Worm (Caenorhabditis elegans) whole organism, young adult: Measurements from ENCODE around the gene arx-2.

Source experiments
- B0261.1 ChIP-seq: sonication (generic microtip); optimal IDR thresholded peaks from 2 replicates; lab custom pipeline; 2016; ENCODE audit warnings: mild to moderate bottlenecking, missing genetic modification characterization, moderate library complexity, missing compliant biosample characterization
- D2030.7 ChIP-seq: fragments of 200-800 bp; sonication (Bioruptor generic); IDR thresholded peaks from 2 replicates; pipeline ENCODE4 v1.3.6; 2022; ENCODE audit warnings: missing genetic modification reagents, missing genetic modification characterization, missing compliant biosample characterization
- F23B12.7 ChIP-seq: sonication (generic microtip); optimal IDR thresholded peaks from 2 replicates; lab custom pipeline; 2017; ENCODE audit warnings: missing genetic modification characterization, mild to moderate bottlenecking, missing compliant biosample characterization, antibody characterized with exemption, moderate library complexity; ENCODE audit not compliant: insufficient read depth
- F33H1.4 ChIP-seq: fragments of 200-800 bp; sonication (Bioruptor generic); IDR thresholded peaks from 2 replicates; pipeline ENCODE4 v1.3.6; 2022; ENCODE audit warnings: missing genetic modification reagents, missing genetic modification characterization, missing compliant biosample characterization
- F37B4.10 ChIP-seq: fragments of 200-800 bp; sonication (Bioruptor generic); IDR thresholded peaks from 2 replicates; pipeline ENCODE4 v1.3.6; 2022; ENCODE audit warnings: missing genetic modification characterization, missing compliant biosample characterization
- F39B2.1 ChIP-seq: fragments of 200-800 bp; sonication (Bioruptor generic); IDR thresholded peaks from 2 replicates; pipeline ENCODE4 v1.3.6; 2022; ENCODE audit warnings: missing genetic modification reagents, missing genetic modification characterization, missing compliant biosample characterization
- K11D2.4 ChIP-seq: fragments of 200-800 bp; sonication (Bioruptor generic); IDR thresholded peaks from 2 replicates; pipeline ENCODE4 v1.3.6; 2022; ENCODE audit warnings: missing genetic modification reagents, missing genetic modification characterization, missing compliant biosample characterization
- T07F8.4 ChIP-seq: sonication (generic microtip); optimal IDR thresholded peaks from 2 replicates; lab custom pipeline; 2016; ENCODE audit warnings: mild to moderate bottlenecking, missing genetic modification characterization, moderate library complexity, missing compliant biosample characterization
- Y53G8AR.9 ChIP-seq: fragments of 200-800 bp; sonication (Bioruptor generic); conservative IDR thresholded peaks from 2 replicates; pipeline ENCODE4 v1.3.6; 2022; ENCODE audit warnings: missing genetic modification reagents, missing genetic modification characterization, missing compliant biosample characterization
- ZK185.1 ChIP-seq: sonication (generic microtip); optimal IDR thresholded peaks from 2 replicates; lab custom pipeline; 2016; ENCODE audit warnings: mild to moderate bottlenecking, missing genetic modification characterization, missing compliant biosample characterization; ENCODE audit not compliant: poor library complexity, severe bottlenecking
- ama-1 ChIP-seq, 3 experiments: fragments of 150-350 bp in 1 of 3; sonication (generic microtip) in 2 of 3; optimal IDR thresholded peaks; 2 replicates each; lab custom pipeline; 2014 to 2018; ENCODE audit warnings: missing biosample characterization in 2 of 3, missing genetic modification characterization in 2 of 3, missing genetic modification reagents in 2 of 3
- attf-5 ChIP-seq: fragments of 200-800 bp; sonication (Bioruptor generic); optimal IDR thresholded peaks from 2 replicates; lab custom pipeline; 2018; ENCODE audit warnings: mild to moderate bottlenecking, missing genetic modification characterization, missing compliant biosample characterization
- attf-6 ChIP-seq: fragments of 200-800 bp; sonication (Bioruptor generic); IDR thresholded peaks from 2 replicates; pipeline ENCODE4 v1.3.6; 2022; ENCODE audit warnings: missing genetic modification reagents, missing genetic modification characterization, missing compliant biosample characterization
- bed-2 ChIP-seq: fragments of 200-800 bp; sonication (Bioruptor generic); IDR thresholded peaks from 2 replicates; pipeline ENCODE4 v1.3.6; 2022; ENCODE audit warnings: missing genetic modification reagents, missing genetic modification characterization, missing compliant biosample characterization
- ccch-3 ChIP-seq: fragments of 200-800 bp; sonication (Bioruptor generic); optimal IDR thresholded peaks from 2 replicates; lab custom pipeline; 2018; ENCODE audit warnings: mild to moderate bottlenecking, missing genetic modification characterization, missing compliant biosample characterization
- ceh-27 ChIP-seq: fragments of 200-800 bp; sonication (Bioruptor generic); optimal IDR thresholded peaks from 2 replicates; lab custom pipeline; 2018; ENCODE audit warnings: mild to moderate bottlenecking, missing genetic modification characterization, moderate library complexity, missing compliant biosample characterization
- ceh-40 ChIP-seq: fragments of 200-800 bp; sonication (Bioruptor generic); IDR thresholded peaks from 2 replicates; pipeline ENCODE4 v1.3.6; 2022; ENCODE audit warnings: missing genetic modification characterization, missing compliant biosample characterization
- ceh-91 ChIP-seq: fragments of 200-800 bp; sonication (Bioruptor generic); IDR thresholded peaks from 2 replicates; pipeline ENCODE4 v1.3.6; 2022; ENCODE audit warnings: missing genetic modification reagents, missing genetic modification characterization, missing compliant biosample characterization
- dox-1 ChIP-seq: fragments of 200-800 bp; sonication (Bioruptor generic); IDR thresholded peaks from 2 replicates; pipeline ENCODE4 v1.3.6; 2022; ENCODE audit warnings: missing genetic modification reagents, missing genetic modification characterization, missing compliant biosample characterization
- efl-1 ChIP-seq: fragments of 150-350 bp; optimal IDR thresholded peaks from 2 replicates; lab custom pipeline; 2014; ENCODE audit warnings: missing biosample characterization, missing genetic modification reagents, missing genetic modification characterization
- hlh-12 ChIP-seq: sonication (generic microtip); optimal IDR thresholded peaks from 2 replicates; lab custom pipeline; 2016; ENCODE audit warnings: missing genetic modification characterization, missing compliant biosample characterization
- hmg-1.2 ChIP-seq: fragments of 200-800 bp; sonication (Bioruptor generic); IDR thresholded peaks from 2 replicates; pipeline ENCODE4 v1.3.6; 2022; ENCODE audit warnings: missing genetic modification reagents, missing genetic modification characterization, missing compliant biosample characterization
- hmg-20 ChIP-seq: fragments of 200-800 bp; sonication (Bioruptor generic); IDR thresholded peaks from 2 replicates; pipeline ENCODE4 v1.3.6; 2022; ENCODE audit warnings: missing genetic modification reagents, missing genetic modification characterization, missing compliant biosample characterization
- lag-1 ChIP-seq: fragments of 200-800 bp; sonication (Bioruptor generic); IDR thresholded peaks from 2 replicates; pipeline ENCODE4 v1.3.6; 2022; ENCODE audit warnings: missing genetic modification reagents, missing genetic modification characterization, missing compliant biosample characterization
- let-607 ChIP-seq, 2 experiments: fragments of 200-800 bp in 1 of 2; sonication (Bioruptor generic) in 1 of 2; sonication (generic microtip) in 1 of 2; optimal IDR thresholded peaks; 2 replicates each; lab custom pipeline; 2016 to 2018; ENCODE audit warnings: mild to moderate bottlenecking in 2 of 2, missing compliant biosample characterization in 2 of 2, missing genetic modification characterization in 2 of 2, moderate library complexity in 2 of 2, missing genotype in 1 of 2
- lin-54 ChIP-seq: fragments of 200-800 bp; sonication (Bioruptor generic); optimal IDR thresholded peaks from 2 replicates; lab custom pipeline; 2018; ENCODE audit warnings: mild to moderate bottlenecking, missing genetic modification characterization, missing compliant biosample characterization
- lir-1 ChIP-seq: fragments of 200-800 bp; sonication (Bioruptor generic); conservative IDR thresholded peaks from 2 replicates; pipeline ENCODE4 v1.3.6; 2022; ENCODE audit warnings: missing genetic modification reagents, missing genetic modification characterization, missing compliant biosample characterization
- lsl-1 ChIP-seq: fragments of 200-800 bp; sonication (Bioruptor generic); optimal IDR thresholded peaks from 2 replicates; lab custom pipeline; 2018; ENCODE audit warnings: mild to moderate bottlenecking, missing genetic modification characterization, moderate library complexity, missing compliant biosample characterization
- lsy-27 ChIP-seq: sonication (generic microtip); optimal IDR thresholded peaks from 2 replicates; lab custom pipeline; 2017; ENCODE audit warnings: missing genetic modification characterization, mild to moderate bottlenecking, missing compliant biosample characterization, antibody characterized with exemption, missing genotype, borderline replicate concordance; ENCODE audit not compliant: insufficient read depth
- madf-10 ChIP-seq: sonication (generic microtip); optimal IDR thresholded peaks from 2 replicates; lab custom pipeline; 2016; ENCODE audit warnings: mild to moderate bottlenecking, missing genetic modification characterization, missing compliant biosample characterization
- madf-6 ChIP-seq: fragments of 200-800 bp; sonication (Bioruptor generic); IDR thresholded peaks from 2 replicates; pipeline ENCODE4 v1.3.6; 2022; ENCODE audit warnings: missing genetic modification reagents, missing genetic modification characterization, missing compliant biosample characterization
- madf-8 ChIP-seq: fragments of 200-800 bp; sonication (Bioruptor generic); conservative IDR thresholded peaks from 2 replicates; pipeline ENCODE4 v1.3.6; 2022; ENCODE audit warnings: missing genetic modification reagents, missing genetic modification characterization, missing compliant biosample characterization
- mxl-1 ChIP-seq: sonication (generic microtip); optimal IDR thresholded peaks from 2 replicates; lab custom pipeline; 2016; ENCODE audit warnings: missing genetic modification characterization, missing compliant biosample characterization
- rcor-1 ChIP-seq: fragments of 200-800 bp; sonication (Bioruptor generic); IDR thresholded peaks from 2 replicates; pipeline ENCODE4 v1.3.6; 2022; ENCODE audit warnings: missing genetic modification reagents, missing genetic modification characterization, missing compliant biosample characterization
- sea-2 ChIP-seq: fragments of 200-800 bp; sonication (Bioruptor generic); IDR thresholded peaks from 2 replicates; pipeline ENCODE4 v1.3.6; 2022; ENCODE audit warnings: missing genetic modification characterization, missing compliant biosample characterization
- snpc-3.4 ChIP-seq: sonication (generic microtip); optimal IDR thresholded peaks from 2 replicates; lab custom pipeline; 2017; ENCODE audit warnings: missing genetic modification characterization, mild to moderate bottlenecking, missing compliant biosample characterization, antibody characterized with exemption, moderate library complexity, missing genotype, missing genetic modification reagents
- snpc-4 ChIP-seq, 5 experiments: fragments of 150-350 bp in 1 of 5; sonication (generic microtip) in 4 of 5; optimal IDR thresholded peaks; 2 replicates each; lab custom pipeline; 2014 to 2018; ENCODE audit warnings: missing genetic modification characterization in 5 of 5, missing biosample characterization in 3 of 5, antibody characterized with exemption in 2 of 5, mild to moderate bottlenecking in 2 of 5, missing compliant biosample characterization in 2 of 5, missing genotype in 2 of 5, moderate library complexity in 2 of 5, missing genetic modification reagents in 1 of 5
- tbp1 ChIP-seq: fragments of 200-800 bp; sonication (Bioruptor generic); optimal IDR thresholded peaks from 2 replicates; lab custom pipeline; 2018; ENCODE audit warnings: mild to moderate bottlenecking, missing genetic modification characterization, missing compliant biosample characterization
- tlf-1 ChIP-seq: fragments of 200-800 bp; sonication (Bioruptor generic); optimal IDR thresholded peaks from 2 replicates; lab custom pipeline; 2018; ENCODE audit warnings: mild to moderate bottlenecking, missing genetic modification characterization, missing compliant biosample characterization
- unc-130 ChIP-seq: sonication (generic microtip); optimal IDR thresholded peaks from 2 replicates; lab custom pipeline; 2016; ENCODE audit warnings: missing genetic modification reagents, missing genetic modification characterization, missing compliant biosample characterization
- unc-62 ChIP-seq: fragments of 150-350 bp; optimal IDR thresholded peaks from 2 replicates; lab custom pipeline; 2014; ENCODE audit warnings: missing biosample characterization, missing genetic modification reagents, missing genetic modification characterization
- ztf-18 ChIP-seq: sonication (generic microtip); optimal IDR thresholded peaks from 2 replicates; lab custom pipeline; 2016; ENCODE audit warnings: missing genotype, mild to moderate bottlenecking, missing genetic modification characterization, missing compliant biosample characterization
- ztf-28 ChIP-seq: fragments of 200-800 bp; sonication (Bioruptor generic); IDR thresholded peaks from 2 replicates; pipeline ENCODE4 v1.3.6; 2022; ENCODE audit warnings: missing genetic modification reagents, missing genetic modification characterization, missing compliant biosample characterization

The arx-2 gene

ce11 chrV:10323537-10323936 is 14.6 kb downstream of the arx-2 start:
- no peak for TF ChIP-seq hlh-12
- no peak for TF ChIP-seq F23B12.7 (tag; lab: Kevin White, UChicago)
- TF ChIP-seq unc-62 (GFP tag; lab: Kevin White, UChicago): no peak
- TF ChIP-seq lin-54 (GFP tag; lab: Kevin White, UChicago): no peak
- no peak for TF ChIP-seq lsy-27 (tag; lab: Kevin White, UChicago)
- TF ChIP-seq ztf-28 (GFP tag; lab: Robert Waterston, UW): no peak
- no peak for TF ChIP-seq Y53G8AR.9 (GFP tag; lab: Robert Waterston, UW)
- no peak for TF ChIP-seq D2030.7 (GFP tag; lab: Robert Waterston, UW)
- TF ChIP-seq snpc-3.4 (tag; lab: Kevin White, UChicago): no peak
- TF ChIP-seq attf-6 (GFP tag; lab: Robert Waterston, UW): no peak
- no peak for TF ChIP-seq lag-1 (GFP tag; lab: Robert Waterston, UW)
- no peak for TF ChIP-seq F37B4.10 (GFP tag; lab: Robert Waterston, UW)
- TF ChIP-seq ama-1 (optimal IDR thresholded peaks at IDR 0.05; lab: Kevin White, UChicago): no peak
- TF ChIP-seq ama-1 (GFP tag; optimal IDR thresholded peaks at IDR 0.05; lab: Kevin White, UChicago): no peak
- no peak for TF ChIP-seq T07F8.4 (tag; lab: Kevin White, UChicago)

- TF ChIP-seq D2030.7 (GFP tag; lab: Robert Waterston, UW) (peak; percentile 31; the same call in 1 of the 2 replicates), ceh-91 (peak; percentile 51; the same call in 1 of the 2 replicates), F33H1.4 (peak; percentile 33; the same call in 1 of the 2 replicates), ztf-28 (GFP tag; lab: Robert Waterston, UW) (no peak), B0261.1 (tag; lab: Kevin White, UChicago) (no peak), sea-2 (no peak), rcor-1 (GFP tag; lab: Robert Waterston, UW) (peak; percentile 50; the same call in 1 of the 2 replicates), hmg-20 (GFP tag; lab: Robert Waterston, UW) (0 out of 2 replicates have a peak, but pooled peaks have one; percentile 62), tbp1 (GFP tag; lab: Kevin White, UChicago) (peak; percentile 20), K11D2.4 (GFP tag; lab: Robert Waterston, UW) (0 out of 2 replicates have a peak, but pooled peaks have one; percentile 46), F39B2.1 (GFP tag; lab: Robert Waterston, UW) (no peak), ZK185.1 (peak; percentile 77), Y53G8AR.9 (GFP tag; lab: Robert Waterston, UW) (no peak), let-607 (tag; optimal IDR thresholded peaks at IDR 0.05; lab: Kevin White, UChicago) (peak in 1 of 2 experiments; percentile 45), ceh-27 (peak; percentile 36), ztf-18 (tag; lab: Kevin White, UChicago) (peak; percentile 26), lir-1 (GFP tag; lab: Robert Waterston, UW) (peak; percentile 56; the same call in 1 of the 2 replicates), snpc-4 (GFP tag; optimal IDR thresholded peaks at IDR 0.05; lab: Kevin White, UChicago) (no peak), snpc-4 (tag; optimal IDR thresholded peaks at IDR 0.05; lab: Kevin White, UChicago) (peak in 2 of 4 experiments; percentile 10 to 39), dox-1 (GFP tag; lab: Robert Waterston, UW) (peak; percentile 46), ccch-3 (GFP tag; lab: Kevin White, UChicago) (peak; percentile 24), hmg-1.2 (GFP tag; lab: Robert Waterston, UW) (0 out of 2 replicates have a peak, but pooled peaks have one; percentile 9), mxl-1 (tag; lab: Kevin White, UChicago) (no peak), ceh-40 (GFP tag; lab: Robert Waterston, UW) (peak; percentile 70; the same call in 1 of the 2 replicates), lsl-1 (GFP tag; lab: Kevin White, UChicago) (peak; percentile 24), efl-1 (GFP tag; lab: Kevin White, UChicago) (no peak), tlf-1 (GFP tag; lab: Kevin White, UChicago) (peak; percentile 19), lin-54 (GFP tag; lab: Kevin White, UChicago) (peak; percentile 46), unc-130 (GFP tag; lab: Kevin White, UChicago) (peak; percentile 47), madf-8 (peak; percentile 24; the same call in 1 of the 2 replicates), madf-10 (peak; percentile 27), madf-6 (GFP tag; lab: Robert Waterston, UW) (peak; percentile 58), attf-5 (GFP tag; lab: Kevin White, UChicago) (peak; percentile 58), bed-2 (GFP tag; lab: Robert Waterston, UW) (peak; percentile 53; the same call in 1 of the 2 replicates)
Measured at ce11 chrV:10320101-10320761, 17.9 kb downstream of the arx-2 start, which contains the start of the genes gna-1 and B0024.13. gna-1 (minus strand) TSS chrV:10320151. B0024.13 (plus strand) TSS chrV:10320711.
